Fruit fly (Drosophila melanogaster): ENCODE results near the gene pip.
A peak's percentile ranks its signal among the peaks of the same experiment; 100 is the strongest.

The pip gene

dm6 chr3L:19264141-19264487 lies 73.3 kb downstream of the pip start, which contains the start of gene Max (continued):
- no peak for TF ChIP-seq abd-A (tag; optimal IDR thresholded peaks at IDR 0.05)
- peak; percentile 71 for TF ChIP-seq CG10543 (GFP tag; optimal IDR thresholded peaks at IDR 0.05)
- peak; percentile 21 for TF ChIP-seq Hand (GFP tag; optimal IDR thresholded peaks at IDR 0.05)
- peak; percentile 85 for TF ChIP-seq CG12659 (GFP tag; optimal IDR thresholded peaks at IDR 0.05)
- no peak for TF ChIP-seq hkb (optimal IDR thresholded peaks at IDR 0.05)
- TF ChIP-seq hkb (GFP tag; IDR thresholded peaks at IDR 0.05): peak; percentile 79
- peak; percentile 84 for TF ChIP-seq CG12769 (tag; optimal IDR thresholded peaks at IDR 0.05)
- TF ChIP-seq sr (GFP tag; IDR thresholded peaks at IDR 0.05): no peak
- TF ChIP-seq CG32772 (GFP tag; IDR thresholded peaks at IDR 0.05): 0 out of 2 replicates have a peak, but pooled peaks have one; percentile 45
- peak; percentile 49; the same call in 2 of the 3 replicates for TF ChIP-seq Optix (GFP tag; IDR thresholded peaks at IDR 0.05)
- TF ChIP-seq CG9797 (GFP tag; optimal IDR thresholded peaks at IDR 0.05): peak; percentile 90
- TF ChIP-seq YL-1 (GFP tag; optimal IDR thresholded peaks at IDR 0.05): peak; percentile 92
- TF ChIP-seq HLH3B (GFP tag; IDR thresholded peaks at IDR 0.05): peak; percentile 74
- peak; percentile 74 for TF ChIP-seq Fer3 (tag; optimal IDR thresholded peaks at IDR 0.05)
- TF ChIP-seq tin (GFP tag; optimal IDR thresholded peaks at IDR 0.05): peak; percentile 58
- peak; percentile 58; the same call in 1 of the 3 replicates for TF ChIP-seq CG11695 (GFP tag; IDR thresholded peaks at IDR 0.05)
- TF ChIP-seq lmd (GFP tag; IDR thresholded peaks at IDR 0.05): peak; percentile 62
- peak; percentile 83 for TF ChIP-seq CG13424 (tag; optimal IDR thresholded peaks at IDR 0.05)
- TF ChIP-seq gro (GFP tag; optimal IDR thresholded peaks at IDR 0.05): no peak
- TF ChIP-seq bigmax (GFP tag; optimal IDR thresholded peaks at IDR 0.05): peak; percentile 8
- TF ChIP-seq CG6175 (GFP tag; IDR thresholded peaks at IDR 0.05): no peak; the same call in 2 of the 3 replicates
- TF ChIP-seq CG4820 (GFP tag; optimal IDR thresholded peaks at IDR 0.05): peak; percentile 13
- TF ChIP-seq ac (GFP tag; optimal IDR thresholded peaks at IDR 0.05): no peak
- peak; percentile 13 for TF ChIP-seq CG7556 (GFP tag; optimal IDR thresholded peaks at IDR 0.05)
- TF ChIP-seq CG12391 (tag; optimal IDR thresholded peaks at IDR 0.05): peak; percentile 90
- peak; percentile 36; the same call in 1 of the 4 replicates for TF ChIP-seq Gug (GFP tag; IDR thresholded peaks at IDR 0.05)
- peak; percentile 56 for TF ChIP-seq CG6854 (GFP tag; optimal IDR thresholded peaks at IDR 0.05)
- TF ChIP-seq gsb-n (tag; optimal IDR thresholded peaks at IDR 0.05): peak; percentile 53
- TF ChIP-seq ara (GFP tag; IDR thresholded peaks at IDR 0.05): peak; percentile 79
- no peak for TF ChIP-seq CG4707 (GFP tag; optimal IDR thresholded peaks at IDR 0.05)
- peak; percentile 76 for TF ChIP-seq sug (tag; optimal IDR thresholded peaks at IDR 0.05)
- peak; percentile 45 for TF ChIP-seq esg (GFP tag; conservative IDR thresholded peaks at IDR 0.05)
- peak in 1 of 2 experiments; percentile 8 for TF ChIP-seq Pdp1 (GFP tag; optimal IDR thresholded peaks at IDR 0.05)
- no peak for TF ChIP-seq CG15011 (GFP tag; optimal IDR thresholded peaks at IDR 0.05)
- TF ChIP-seq nerfin-1 (tag; optimal IDR thresholded peaks at IDR 0.05): peak; percentile 28
- peak; percentile 0 for TF ChIP-seq ATbp (GFP tag; optimal IDR thresholded peaks at IDR 0.05)
- TF ChIP-seq aop (GFP tag; IDR thresholded peaks at IDR 0.05): peak; percentile 18; the same call in 1 of the 2 replicates
- peak; percentile 34 for TF ChIP-seq CG18011 (GFP tag; optimal IDR thresholded peaks at IDR 0.05)
- no peak for TF ChIP-seq Elba2 (GFP tag; optimal IDR thresholded peaks at IDR 0.05)
- TF ChIP-seq Tbp (GFP tag; optimal IDR thresholded peaks at IDR 0.05): no peak
- 0 out of 3 replicates have a peak, but pooled peaks have one; percentile 30 for TF ChIP-seq so (GFP tag; IDR thresholded peaks at IDR 0.05)
- TF ChIP-seq Med (GFP tag): peak; percentile 81
- peak; percentile 25 for TF ChIP-seq vfl (GFP tag; optimal IDR thresholded peaks at IDR 0.05)
- TF ChIP-seq Scr (GFP tag; IDR thresholded peaks at IDR 0.05; ENCODE audit: partially characterized antibody): 0 out of 2 replicates have a peak, but pooled peaks have one; percentile 9
- peak; percentile 26 for TF ChIP-seq CG6654 (GFP tag; optimal IDR thresholded peaks at IDR 0.05)
- peak; percentile 77 for TF ChIP-seq sob (GFP tag; IDR thresholded peaks at IDR 0.05)
- TF ChIP-seq Rx (GFP tag; IDR thresholded peaks at IDR 0.05): peak; percentile 53
- TF ChIP-seq mirr (GFP tag; optimal IDR thresholded peaks at IDR 0.05): peak; percentile 58
- no peak for TF ChIP-seq CG8089 (GFP tag; optimal IDR thresholded peaks at IDR 0.05)
- TF ChIP-seq bcd (GFP tag; optimal IDR thresholded peaks at IDR 0.05): peak; percentile 67
- TF ChIP-seq br (optimal IDR thresholded peaks at IDR 0.05): no peak
